Worm (Caenorhabditis elegans): ENCODE results near the gene T07A9.14.

DNA sequence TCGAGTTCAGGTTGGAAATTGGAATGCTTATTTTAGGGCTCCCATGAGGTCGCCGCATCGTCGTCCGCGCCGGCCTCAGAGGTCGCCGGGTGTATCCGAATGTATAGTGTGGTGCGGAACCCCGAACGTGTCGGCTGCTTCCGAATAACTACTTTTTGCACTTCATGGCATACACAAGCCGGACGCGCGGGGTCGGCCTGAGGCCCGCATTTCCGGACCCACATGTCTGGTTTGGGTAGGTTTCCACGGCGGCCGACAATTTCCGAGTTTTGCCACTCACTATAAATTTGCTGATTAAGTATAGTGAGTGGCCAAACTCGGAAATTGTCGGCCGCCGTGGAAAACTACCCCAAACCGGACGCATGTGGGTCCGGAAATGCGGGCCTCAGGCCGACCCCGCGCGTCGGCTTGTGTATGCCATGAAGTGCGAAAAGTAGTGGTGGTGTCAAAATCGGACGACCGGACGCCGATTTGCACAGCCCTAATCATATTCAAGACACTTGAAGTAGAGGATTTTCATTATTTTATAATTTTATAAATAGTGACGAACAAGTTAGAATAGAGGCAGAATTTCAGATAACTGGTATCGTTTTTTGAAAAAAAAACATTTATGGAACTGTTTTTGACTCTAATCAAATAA, 48.2 kb upstream of the T07A9.14 start:
- TF ChIP-seq unc-62 (GFP tag; optimal IDR thresholded peaks at IDR 0.05), result no peak
- TF ChIP-seq zag-1 (tag; optimal IDR thresholded peaks at IDR 0.05), result no peak
- no peak for TF ChIP-seq alr-1 (tag; optimal IDR thresholded peaks at IDR 0.05; ENCODE audit: borderline replicate concordance)

All from whole organism, L1 larva.